Worm (Caenorhabditis elegans) whole organism, L2 larva: Measurements from ENCODE around the gene dsl-4.

Experiments
- F13H6.1 ChIP-seq: sonication (generic microtip); optimal IDR thresholded peaks from 2 replicates; lab custom pipeline; 2016; ENCODE audit warnings: missing genetic modification characterization, missing compliant biosample characterization
- aly-2 ChIP-seq: fragments of 150-350 bp; optimal IDR thresholded peaks from 2 replicates; lab custom pipeline; 2014; ENCODE audit warnings: missing biosample characterization, missing genetic modification characterization
- ama-1 ChIP-seq: fragments of 150-350 bp; optimal IDR thresholded peaks from 2 replicates; lab custom pipeline; 2018; ENCODE audit warnings: inconsistent platforms
- ceh-82 ChIP-seq: fragments of 150-350 bp; optimal IDR thresholded peaks from 2 replicates; lab custom pipeline; 2014; ENCODE audit warnings: missing biosample characterization, missing genetic modification characterization
- elt-1 ChIP-seq: fragments of 150-350 bp; optimal IDR thresholded peaks from 2 replicates; lab custom pipeline; 2014; ENCODE audit warnings: missing biosample characterization, missing genetic modification characterization
- elt-3 ChIP-seq: sonication (generic microtip); optimal IDR thresholded peaks from 2 replicates; lab custom pipeline; 2017; ENCODE audit warnings: missing biosample characterization, missing genetic modification characterization
- mdl-1 ChIP-seq, 2 experiments: fragments of 150-350 bp in 1 of 2; sonication (generic microtip) in 1 of 2; optimal IDR thresholded peaks; 2 replicates each; lab custom pipeline; 2017; ENCODE audit warnings: missing biosample characterization in 2 of 2, missing genetic modification characterization in 2 of 2
- nhr-10 ChIP-seq: sonication (generic microtip); optimal IDR thresholded peaks from 2 replicates; lab custom pipeline; 2017; ENCODE audit warnings: missing biosample characterization, missing genetic modification characterization
- nhr-12 ChIP-seq: fragments of 150-350 bp; optimal IDR thresholded peaks from 2 replicates; lab custom pipeline; 2014; ENCODE audit warnings: missing biosample characterization, missing genetic modification characterization
- nhr-237 ChIP-seq: fragments of 150-350 bp; optimal IDR thresholded peaks from 2 replicates; lab custom pipeline; 2014; ENCODE audit warnings: missing biosample characterization, missing genetic modification characterization
- nhr-25 ChIP-seq: fragments of 150-350 bp; sonication (generic microtip); optimal IDR thresholded peaks from 3 replicates; lab custom pipeline; 2014; ENCODE audit warnings: missing biosample characterization, missing genetic modification characterization
- nhr-77 ChIP-seq: fragments of 150-350 bp; optimal IDR thresholded peaks from 2 replicates; lab custom pipeline; 2014; ENCODE audit warnings: missing biosample characterization, missing genetic modification characterization
- sma-3 ChIP-seq: sonication (generic microtip); optimal IDR thresholded peaks from 2 replicates; lab custom pipeline; 2016; ENCODE audit warnings: missing genetic modification reagents, missing genetic modification characterization, missing compliant biosample characterization
- zag-1 ChIP-seq: fragments of 150-350 bp; optimal IDR thresholded peaks from 2 replicates; lab custom pipeline; 2014; ENCODE audit warnings: missing biosample characterization, missing genetic modification characterization

- no peak for TF ChIP-seq nhr-10
- TF ChIP-seq nhr-237 (tag; lab: Kevin White, UChicago) = no peak
- TF ChIP-seq ama-1 (lab: Kevin White, UChicago) = no peak
- no peak for TF ChIP-seq nhr-12 (tag; lab: Kevin White, UChicago)
- TF ChIP-seq elt-3 (tag; lab: Kevin White, UChicago) = no peak
- no peak for TF ChIP-seq aly-2 (tag; lab: Kevin White, UChicago)
- TF ChIP-seq nhr-77 (tag; lab: Kevin White, UChicago) = no peak
- no peak for TF ChIP-seq mdl-1 (tag; optimal IDR thresholded peaks at IDR 0.05; lab: Kevin White, UChicago)
- no peak for TF ChIP-seq zag-1 (tag; lab: Kevin White, UChicago)
- TF ChIP-seq ceh-82 (tag; lab: Kevin White, UChicago) = no peak
- no peak for TF ChIP-seq elt-1 (tag; lab: Kevin White, UChicago)
- no peak for TF ChIP-seq F13H6.1 (tag; lab: Kevin White, UChicago)
- TF ChIP-seq nhr-25 (tag; lab: Kevin White, UChicago) = no peak
- no peak for TF ChIP-seq sma-3
These were observed 12.3 kb downstream of the dsl-4 start for ce11 chrX:14102474-14102873.
